Worm (Caenorhabditis elegans) whole organism, L3 larva: ENCODE data around the gene immt-2.

Experiments
- R02D3.7 ChIP-seq: fragments of 150-350 bp; optimal IDR thresholded peaks from 2 replicates; lab custom pipeline; 2014; ENCODE audit warnings: missing biosample characterization, missing genetic modification characterization
- aly-2 ChIP-seq: fragments of 150-350 bp; optimal IDR thresholded peaks from 2 replicates; lab custom pipeline; 2014; ENCODE audit warnings: missing biosample characterization, missing genetic modification characterization
- ceh-28 ChIP-seq: fragments of 150-350 bp; optimal IDR thresholded peaks from 2 replicates; lab custom pipeline; 2014; ENCODE audit warnings: missing biosample characterization, missing genetic modification reagents, missing genetic modification characterization
- eor-1 ChIP-seq, 2 experiments: fragments of 150-350 bp; optimal IDR thresholded peaks; 2 replicates each; lab custom pipeline; 2014 to 2018; ENCODE audit warnings: missing biosample characterization in 2 of 2, missing genetic modification characterization in 2 of 2
- fkh-10 ChIP-seq: sonication (generic microtip); optimal IDR thresholded peaks from 2 replicates; lab custom pipeline; 2017; ENCODE audit warnings: missing biosample characterization, missing genetic modification reagents, missing genetic modification characterization
- fos-1 ChIP-seq: fragments of 150-350 bp; optimal IDR thresholded peaks from 2 replicates; lab custom pipeline; 2014; ENCODE audit warnings: missing biosample characterization, missing genetic modification characterization
- nhr-28 ChIP-seq: fragments of 150-350 bp; optimal IDR thresholded peaks from 2 replicates; lab custom pipeline; 2014; ENCODE audit warnings: missing biosample characterization, missing genetic modification characterization
- snpc-4 ChIP-seq: fragments of 150-350 bp; optimal IDR thresholded peaks from 2 replicates; lab custom pipeline; 2014; ENCODE audit warnings: missing biosample characterization, missing genetic modification characterization

- no peak for TF ChIP-seq ceh-28 (tag; lab: Kevin White, UChicago)
- TF ChIP-seq snpc-4 (tag; lab: Kevin White, UChicago), result no peak
- no peak for TF ChIP-seq R02D3.7 (tag; lab: Kevin White, UChicago)
- TF ChIP-seq aly-2 (tag; lab: Kevin White, UChicago), result no peak
- no peak for TF ChIP-seq fkh-10 (GFP tag; lab: Kevin White, UChicago)
- TF ChIP-seq fos-1 (tag; lab: Kevin White, UChicago), result no peak
- no peak for TF ChIP-seq nhr-28 (tag; lab: Kevin White, UChicago)
- TF ChIP-seq eor-1 (tag; optimal IDR thresholded peaks at IDR 0.05; lab: Kevin White, UChicago), result no peak
Observed at ce11 chrV:16746231-16746990, 42.7 kb upstream of the immt-2 start, which contains the start of gene gyg-2.
